Fruit fly (Drosophila melanogaster) whole organism, wandering third instar larva: Measurements from ENCODE around the gene Indy.
A peak's percentile ranks its signal among the peaks of the same experiment; 100 is the strongest.

Experiments used
- Abd-B ChIP-seq: fragments of >200 bp; optimal IDR thresholded peaks from 2 replicates; lab custom pipeline; 2017; ENCODE audit warnings: missing biosample characterization, missing genetic modification characterization
- CG32264 ChIP-seq: fragments of 200-800 bp; sonication (Bioruptor generic); optimal IDR thresholded peaks from 2 replicates; lab custom pipeline; 2016; ENCODE audit warnings: missing biosample characterization, missing genetic modification characterization
- CG9705 ChIP-seq: fragments of 200-800 bp; sonication (Bioruptor generic); optimal IDR thresholded peaks from 2 replicates; lab custom pipeline; 2018; ENCODE audit warnings: missing biosample characterization, mild to moderate bottlenecking, missing genetic modification characterization
- CrebA ChIP-seq: fragments of 200-800 bp; sonication (Bioruptor generic); optimal IDR thresholded peaks from 2 replicates; lab custom pipeline; 2016; ENCODE audit warnings: missing biosample characterization, mild to moderate bottlenecking, missing genetic modification characterization, borderline replicate concordance
- Dfd ChIP-seq: fragments of >200 bp; optimal IDR thresholded peaks from 2 replicates; lab custom pipeline; 2017; ENCODE audit warnings: missing biosample characterization, missing genetic modification characterization
- Dif ChIP-seq: fragments of 200-275, 200-300 bp; sonication (Bioruptor generic); optimal IDR thresholded peaks from 2 replicates; lab custom pipeline; 2018; ENCODE audit warnings: missing biosample characterization, missing genetic modification characterization; ENCODE audit not compliant: partially characterized antibody
- GATAd ChIP-seq: sonication (Bioruptor generic); optimal IDR thresholded peaks from 2 replicates; lab custom pipeline; 2016; ENCODE audit warnings: missing biosample characterization, missing genetic modification characterization
- HLH106 ChIP-seq: fragments of 200-800 bp; optimal IDR thresholded peaks from 3 replicates; lab custom pipeline; 2019; ENCODE audit warnings: missing biosample characterization, mild to moderate bottlenecking, missing genetic modification characterization, moderate library complexity
- Hnf4 ChIP-seq: fragments of 200-800 bp; sonication (Bioruptor generic); optimal IDR thresholded peaks from 2 replicates; lab custom pipeline; 2016; ENCODE audit warnings: missing biosample characterization, mild to moderate bottlenecking, missing genetic modification characterization
- Hr78 ChIP-seq: fragments of >200 bp; optimal IDR thresholded peaks from 2 replicates; lab custom pipeline; 2017; ENCODE audit warnings: missing biosample characterization, missing genetic modification characterization
- Hr83 ChIP-seq: fragments of 200-300 bp; sonication (Bioruptor generic); optimal IDR thresholded peaks from 2 replicates; lab custom pipeline; 2016; ENCODE audit warnings: missing biosample characterization, mild to moderate bottlenecking, missing genetic modification characterization, moderate library complexity; ENCODE audit not compliant: poor library complexity, severe bottlenecking
- Jra ChIP-seq: sonication (Bioruptor generic); optimal IDR thresholded peaks from 2 replicates; lab custom pipeline; 2016; ENCODE audit warnings: missing biosample characterization, missing genetic modification characterization
- Mio ChIP-seq: sonication (Bioruptor generic); optimal IDR thresholded peaks from 2 replicates; lab custom pipeline; 2016; ENCODE audit warnings: missing biosample characterization, missing genetic modification characterization
- Myc ChIP-seq: fragments of >200 bp; optimal IDR thresholded peaks from 2 replicates; lab custom pipeline; 2017
- N ChIP-seq: fragments of >200 bp; optimal IDR thresholded peaks from 2 replicates; lab custom pipeline; 2018; ENCODE audit warnings: missing biosample characterization, missing external identifiers, missing genetic modification characterization
- OdsH ChIP-seq: fragments of 200-800 bp; sonication (Bioruptor generic); optimal IDR thresholded peaks from 2 replicates; lab custom pipeline; 2016; ENCODE audit warnings: missing biosample characterization, mild to moderate bottlenecking, missing genetic modification characterization
- Rel ChIP-seq, 2 experiments: fragments of 200-800 bp; sonication (Bioruptor generic) in 1 of 2; optimal IDR thresholded peaks; 2 replicates in 1 of 2; 3 replicates in 1 of 2; lab custom pipeline; 2016 to 2019; ENCODE audit warnings: mild to moderate bottlenecking in 2 of 2, missing biosample characterization in 2 of 2, missing genetic modification characterization in 2 of 2, moderate library complexity in 1 of 2
- Sp1 ChIP-seq: fragments of 200-800 bp; sonication (Bioruptor generic); optimal IDR thresholded peaks from 3 replicates; lab custom pipeline; 2019; ENCODE audit warnings: missing biosample characterization, mild to moderate bottlenecking, missing genetic modification characterization, moderate library complexity
- Vsx2 ChIP-seq: fragments of 200-300, 225-300 bp; sonication (Bioruptor generic); optimal IDR thresholded peaks from 2 replicates; lab custom pipeline; 2018; ENCODE audit warnings: missing biosample characterization, missing genetic modification characterization; ENCODE audit not compliant: partially characterized antibody
- br ChIP-seq: fragments of 200-800 bp; sonication (Bioruptor generic); optimal IDR thresholded peaks from 2 replicates; lab custom pipeline; 2016; ENCODE audit warnings: missing biosample characterization, missing genetic modification characterization
- brk ChIP-seq: fragments of 200-800 bp; sonication (Bioruptor generic); optimal IDR thresholded peaks from 2 replicates; lab custom pipeline; 2016; ENCODE audit warnings: missing biosample characterization, mild to moderate bottlenecking, missing genetic modification characterization
- dl ChIP-seq, 2 experiments: fragments of 175-275, 200-275 bp in 1 of 2; fragments of 200-275 bp in 1 of 2; sonication (Bioruptor generic); optimal IDR thresholded peaks; lab custom pipeline; 2018; ENCODE audit warnings: mild to moderate bottlenecking in 2 of 2, missing biosample characterization in 2 of 2, missing genetic modification characterization in 2 of 2, moderate library complexity in 2 of 2; ENCODE audit not compliant: partially characterized antibody in 2 of 2, insufficient read depth in 1 of 2
- dmrt93B ChIP-seq: fragments of 200-800 bp; sonication (Bioruptor generic); optimal IDR thresholded peaks from 2 replicates; lab custom pipeline; 2018; ENCODE audit warnings: missing biosample characterization, mild to moderate bottlenecking, missing genetic modification characterization
- dsf ChIP-seq: sonication (Bioruptor generic); optimal IDR thresholded peaks from 2 replicates; lab custom pipeline; 2016; ENCODE audit warnings: missing biosample characterization, missing genetic modification characterization, borderline replicate concordance
- ey ChIP-seq: fragments of 200-800 bp; sonication (Bioruptor generic); optimal IDR thresholded peaks from 2 replicates; lab custom pipeline; 2016; ENCODE audit warnings: missing biosample characterization, missing genetic modification characterization
- foxo ChIP-seq, 2 experiments: fragments of 200-800 bp; sonication (Bioruptor generic); optimal IDR thresholded peaks; 2 replicates in 1 of 2; 3 replicates in 1 of 2; lab custom pipeline; 2016 to 2017; ENCODE audit warnings: missing biosample characterization in 2 of 2, missing genetic modification characterization in 2 of 2
- fru ChIP-seq: fragments of 200-800 bp; sonication (Bioruptor generic); optimal IDR thresholded peaks from 3 replicates; lab custom pipeline; 2016; ENCODE audit warnings: missing biosample characterization, mild to moderate bottlenecking, missing genetic modification characterization
- h ChIP-seq: fragments of 200-800 bp; sonication (Bioruptor generic); optimal IDR thresholded peaks from 3 replicates; lab custom pipeline; 2016; ENCODE audit warnings: missing biosample characterization, mild to moderate bottlenecking, missing genetic modification characterization
- jim ChIP-seq: fragments of 175-275, 200-325 bp; sonication (Bioruptor generic); optimal IDR thresholded peaks from 2 replicates; lab custom pipeline; 2016; ENCODE audit warnings: missing biosample characterization, mild to moderate bottlenecking, missing genetic modification characterization
- lola ChIP-seq: fragments of >200 bp; optimal IDR thresholded peaks from 2 replicates; lab custom pipeline; 2017; ENCODE audit warnings: missing biosample characterization, missing genetic modification characterization
- pan ChIP-seq: fragments of >200 bp; optimal IDR thresholded peaks from 2 replicates; lab custom pipeline; 2017
- psq ChIP-seq: fragments of 200-800 bp; sonication (Bioruptor generic); optimal IDR thresholded peaks from 3 replicates; lab custom pipeline; 2017; ENCODE audit warnings: missing biosample characterization, mild to moderate bottlenecking, missing genetic modification characterization, moderate library complexity
- rgr ChIP-seq: fragments of 200-800 bp; sonication (Bioruptor generic); optimal IDR thresholded peaks from 3 replicates; lab custom pipeline; 2016; ENCODE audit warnings: missing biosample characterization, mild to moderate bottlenecking, missing genetic modification characterization
- sage ChIP-seq: fragments of 200-800 bp; sonication (Bioruptor generic); optimal IDR thresholded peaks from 2 replicates; lab custom pipeline; 2016; ENCODE audit warnings: missing biosample characterization, mild to moderate bottlenecking, missing genetic modification characterization
- sv ChIP-seq: fragments of 200-800 bp; sonication (Bioruptor generic); optimal IDR thresholded peaks from 3 replicates; lab custom pipeline; 2016; ENCODE audit warnings: missing biosample characterization, missing genetic modification characterization
- tai ChIP-seq: sonication (Bioruptor generic); optimal IDR thresholded peaks from 2 replicates; lab custom pipeline; 2016; ENCODE audit warnings: missing biosample characterization, missing genetic modification characterization
- usp ChIP-seq: fragments of >200 bp; optimal IDR thresholded peaks from 2 replicates; lab custom pipeline; 2017; ENCODE audit warnings: missing biosample characterization, missing genetic modification characterization
- woc ChIP-seq: sonication (Bioruptor generic); optimal IDR thresholded peaks from 2 replicates; lab custom pipeline; 2016; ENCODE audit warnings: missing biosample characterization, mild to moderate bottlenecking, missing genetic modification characterization

Indy gene

DNA sequence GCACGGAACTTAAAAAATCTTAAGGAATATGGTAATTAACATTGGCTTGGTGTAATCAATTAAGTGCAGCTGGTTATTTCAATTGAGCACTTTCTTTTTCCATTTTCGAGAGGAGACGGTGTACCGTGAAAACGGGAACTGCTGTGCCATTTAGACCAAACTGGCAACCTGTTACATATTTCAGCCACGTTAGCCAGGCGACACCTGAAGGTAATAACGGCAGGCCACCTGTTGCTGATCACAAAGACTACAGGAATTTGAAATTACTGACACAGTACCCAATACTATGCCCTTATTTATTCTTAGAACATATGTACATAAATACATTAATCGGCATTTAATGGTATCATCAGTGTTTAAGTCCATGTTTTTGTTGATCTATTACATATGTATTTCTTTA is 3.8 kb downstream of the Indy start:
- TF ChIP-seq Hr78 (GFP tag; lab: Kevin White, UChicago) (no peak), Rel (GFP tag; optimal IDR thresholded peaks at IDR 0.05; lab: Kevin White, UChicago) (no peak), Rel (tag; optimal IDR thresholded peaks at IDR 0.05; lab: Kevin White, UChicago) (no peak), Dfd (GFP tag; lab: Kevin White, UChicago) (no peak), psq (GFP tag; lab: Kevin White, UChicago) (no peak), sage (no peak), CrebA (GFP tag; lab: Kevin White, UChicago) (no peak), Vsx2 (GFP tag; lab: Kevin White, UChicago) (no peak), Hnf4 (no peak), CG32264 (GFP tag; lab: Kevin White, UChicago) (no peak), HLH106 (tag; lab: Kevin White, UChicago) (no peak), dsf (GFP tag; lab: Kevin White, UChicago) (no peak)

DNA sequence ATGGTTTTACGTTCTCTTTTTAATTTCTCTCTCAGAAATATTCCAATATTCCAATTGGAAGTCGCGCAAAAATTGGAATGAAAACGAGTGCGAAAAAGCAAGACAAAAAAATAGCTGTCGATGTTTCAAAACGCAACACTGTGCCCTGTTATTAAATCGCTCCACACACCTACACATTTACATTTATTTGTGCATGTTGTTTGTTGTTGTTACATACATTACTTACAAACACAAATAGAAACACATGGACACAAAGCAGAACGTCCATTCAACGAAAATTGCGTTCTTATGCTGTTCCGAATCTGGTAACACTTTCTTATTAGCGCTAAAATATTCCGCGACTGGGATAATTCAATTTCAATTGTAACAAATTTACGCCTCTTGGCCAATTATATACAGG is 4.8 kb downstream of the Indy start:
- TF ChIP-seq sage = no peak
- TF ChIP-seq psq (GFP tag; lab: Kevin White, UChicago) = no peak
- TF ChIP-seq br = no peak
- no peak for TF ChIP-seq dsf (GFP tag; lab: Kevin White, UChicago)
- TF ChIP-seq h (GFP tag; lab: Kevin White, UChicago) = no peak
- TF ChIP-seq Rel (GFP tag; optimal IDR thresholded peaks at IDR 0.05; lab: Kevin White, UChicago) = no peak
- TF ChIP-seq Rel (tag; optimal IDR thresholded peaks at IDR 0.05; lab: Kevin White, UChicago) = no peak
- no peak for TF ChIP-seq Dif (GFP tag; lab: Kevin White, UChicago)
- TF ChIP-seq rgr (GFP tag; lab: Kevin White, UChicago) = no peak
- no peak for TF ChIP-seq brk
- no peak for TF ChIP-seq OdsH (GFP tag; lab: Kevin White, UChicago)
- no peak for TF ChIP-seq GATAd
- no peak for TF ChIP-seq Sp1 (GFP tag; lab: Kevin White, UChicago)
- no peak for TF ChIP-seq jim
- no peak for TF ChIP-seq Hnf4

DNA sequence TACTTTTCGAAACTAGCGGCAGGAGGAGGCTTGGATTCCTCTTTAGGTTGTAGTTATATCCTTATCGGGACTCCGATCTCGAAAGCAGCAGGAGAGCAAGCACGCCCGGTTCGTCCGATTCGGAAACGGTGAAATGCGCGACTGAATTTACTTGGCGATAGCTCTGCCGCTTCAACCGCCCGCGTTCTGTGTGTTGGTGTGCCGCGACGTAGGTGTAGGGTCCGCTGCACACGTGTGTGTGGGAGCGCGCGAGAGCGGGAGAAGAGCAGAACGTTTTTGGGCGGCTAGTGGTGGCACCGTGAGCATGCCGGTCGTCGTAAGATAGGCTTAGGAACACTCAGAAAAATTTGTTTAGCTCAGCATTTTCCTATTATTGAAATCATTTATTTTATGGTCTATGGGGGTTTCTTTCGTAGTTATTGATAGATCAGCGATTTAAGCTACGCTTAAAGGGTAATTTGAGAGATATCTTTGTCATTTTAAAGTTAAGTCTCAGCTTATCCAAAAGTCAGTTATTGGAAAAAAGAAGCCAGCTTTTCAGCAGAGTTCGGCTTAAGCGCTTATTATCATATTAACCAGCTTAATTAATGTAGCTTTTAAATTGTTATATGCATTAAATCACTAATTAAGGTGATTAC is 5.6 kb downstream of the Indy start:
- TF ChIP-seq Dif (GFP tag; lab: Kevin White, UChicago) = peak; percentile 71
- no peak for TF ChIP-seq brk
- peak; percentile 5 for TF ChIP-seq br
- TF ChIP-seq foxo (GFP tag; optimal IDR thresholded peaks at IDR 0.05; lab: Kevin White, UChicago) = peak in 1 of 2 experiments; percentile 18
- TF ChIP-seq N (GFP tag; lab: Kevin White, UChicago) = peak; percentile 56
- TF ChIP-seq psq (GFP tag; lab: Kevin White, UChicago) = no peak
- no peak for TF ChIP-seq Vsx2 (GFP tag; lab: Kevin White, UChicago)
- TF ChIP-seq dmrt93B (GFP tag; lab: Kevin White, UChicago) = no peak
- TF ChIP-seq Hr78 (GFP tag; lab: Kevin White, UChicago) = no peak
- TF ChIP-seq OdsH (GFP tag; lab: Kevin White, UChicago) = no peak
- no peak for TF ChIP-seq Myc (lab: Kevin White, UChicago)
- no peak for TF ChIP-seq sage
- TF ChIP-seq pan (lab: Kevin White, UChicago) = no peak
- no peak for TF ChIP-seq GATAd
- TF ChIP-seq lola (GFP tag; lab: Kevin White, UChicago) = no peak
- no peak for TF ChIP-seq dl (GFP tag; optimal IDR thresholded peaks at IDR 0.05; lab: Kevin White, UChicago; ENCODE audit: insufficient read depth in 1 of 2, partially characterized antibody in 2 of 2)
- peak; percentile 35 for TF ChIP-seq h (GFP tag; lab: Kevin White, UChicago)
- no peak for TF ChIP-seq sv (GFP tag; lab: Kevin White, UChicago)
- peak; percentile 24 for TF ChIP-seq Hnf4
- no peak for TF ChIP-seq jim
- TF ChIP-seq fru = peak; percentile 43
- TF ChIP-seq Abd-B = no peak
- no peak for TF ChIP-seq CG9705 (GFP tag; lab: Kevin White, UChicago)
- no peak for TF ChIP-seq Mio
- TF ChIP-seq Rel (GFP tag; optimal IDR thresholded peaks at IDR 0.05; lab: Kevin White, UChicago) = no peak
- TF ChIP-seq Rel (tag; optimal IDR thresholded peaks at IDR 0.05; lab: Kevin White, UChicago) = peak; percentile 43
- no peak for TF ChIP-seq Dfd (GFP tag; lab: Kevin White, UChicago)
- TF ChIP-seq usp (GFP tag; lab: Kevin White, UChicago) = no peak
- peak; percentile 61 for TF ChIP-seq woc (GFP tag; lab: Kevin White, UChicago)
- TF ChIP-seq CrebA (GFP tag; lab: Kevin White, UChicago) = no peak
- peak; percentile 40 for TF ChIP-seq ey (GFP tag; lab: Kevin White, UChicago)
- TF ChIP-seq Jra = no peak
- TF ChIP-seq tai (GFP tag; lab: Kevin White, UChicago) = peak; percentile 7
- peak; percentile 14 for TF ChIP-seq HLH106 (tag; lab: Kevin White, UChicago)
- TF ChIP-seq dsf (GFP tag; lab: Kevin White, UChicago) = no peak
- TF ChIP-seq Hr83 (GFP tag; lab: Kevin White, UChicago) = peak; percentile 83
- no peak for TF ChIP-seq rgr (GFP tag; lab: Kevin White, UChicago)
- no peak for TF ChIP-seq CG32264 (GFP tag; lab: Kevin White, UChicago)
- TF ChIP-seq Sp1 (GFP tag; lab: Kevin White, UChicago) = no peak
